Fruit fly (Drosophila melanogaster): Measurements from ENCODE around the gene Acf.

DNA sequence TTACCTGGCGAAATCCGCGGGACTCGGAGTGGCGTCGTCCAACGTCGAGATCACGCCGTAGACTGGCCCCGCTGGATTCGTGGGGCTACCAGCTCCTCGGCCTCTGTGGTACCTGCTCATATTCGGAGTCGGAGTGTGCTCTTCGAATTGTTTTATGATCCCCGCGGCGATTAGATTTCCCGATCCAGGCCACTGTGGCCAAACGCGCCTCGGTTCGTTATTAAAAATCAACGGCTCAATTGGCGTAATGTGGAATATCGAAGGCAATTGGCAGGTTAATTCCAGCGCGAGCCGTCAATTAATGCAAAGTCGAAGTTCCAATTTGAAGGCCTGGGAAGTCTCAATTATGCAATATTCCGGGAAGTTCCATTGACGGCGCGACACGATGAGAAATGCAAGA is 15.8 kb downstream of the Acf start:
- no peak for TF ChIP-seq CG1620 (GFP tag; optimal IDR thresholded peaks at IDR 0.05)
- TF ChIP-seq CG11617 (GFP tag; optimal IDR thresholded peaks at IDR 0.05): no peak
